Worm (Caenorhabditis elegans) whole organism, L3 larva: ENCODE results near the gene R07E5.4.

Experiments
- R02D3.7 ChIP-seq: fragments of 150-350 bp; optimal IDR thresholded peaks from 2 replicates; lab custom pipeline; 2014; ENCODE audit warnings: missing biosample characterization, missing genetic modification characterization
- aly-2 ChIP-seq: fragments of 150-350 bp; optimal IDR thresholded peaks from 2 replicates; lab custom pipeline; 2014; ENCODE audit warnings: missing biosample characterization, missing genetic modification characterization
- ama-1 ChIP-seq: fragments of 150-350 bp; optimal IDR thresholded peaks from 2 replicates; lab custom pipeline; 2018
- ceh-28 ChIP-seq: fragments of 150-350 bp; optimal IDR thresholded peaks from 2 replicates; lab custom pipeline; 2014; ENCODE audit warnings: missing biosample characterization, missing genetic modification reagents, missing genetic modification characterization
- ceh-82 ChIP-seq: fragments of 150-350 bp; optimal IDR thresholded peaks from 2 replicates; lab custom pipeline; 2014; ENCODE audit warnings: missing biosample characterization, missing genetic modification characterization
- ceh-9 ChIP-seq: sonication (generic microtip); optimal IDR thresholded peaks from 2 replicates; lab custom pipeline; 2018; ENCODE audit warnings: missing biosample characterization, missing genetic modification characterization
- daf-12 ChIP-seq: fragments of 150-350 bp; optimal IDR thresholded peaks from 2 replicates; lab custom pipeline; 2014; ENCODE audit warnings: missing biosample characterization, missing genetic modification reagents, missing genetic modification characterization
- elt-1 ChIP-seq: fragments of 150-350 bp; optimal IDR thresholded peaks from 2 replicates; lab custom pipeline; 2014; ENCODE audit warnings: missing biosample characterization, missing genetic modification characterization
- elt-2 ChIP-seq: sonication (generic microtip); optimal IDR thresholded peaks from 2 replicates; lab custom pipeline; 2016; ENCODE audit warnings: missing genetic modification reagents, mild to moderate bottlenecking, missing genetic modification characterization, missing compliant biosample characterization
- elt-3 ChIP-seq, 3 experiments: fragments of 150-350 bp in 1 of 3; sonication (generic microtip) in 2 of 3; optimal IDR thresholded peaks; 2 replicates in 2 of 3; 4 replicates in 1 of 3; lab custom pipeline; 2014 to 2017; ENCODE audit warnings: missing biosample characterization in 3 of 3, missing genetic modification characterization in 3 of 3
- fkh-10 ChIP-seq: sonication (generic microtip); optimal IDR thresholded peaks from 2 replicates; lab custom pipeline; 2017; ENCODE audit warnings: missing biosample characterization, missing genetic modification reagents, missing genetic modification characterization
- hmg-11 ChIP-seq: sonication (generic microtip); optimal IDR thresholded peaks from 2 replicates; lab custom pipeline; 2016; ENCODE audit warnings: missing genetic modification characterization, missing compliant biosample characterization
- jun-1 ChIP-seq: fragments of 150-350 bp; optimal IDR thresholded peaks from 2 replicates; lab custom pipeline; 2014; ENCODE audit warnings: missing biosample characterization, missing genetic modification reagents, missing genetic modification characterization
- lin-15B ChIP-seq: fragments of 150-350 bp; optimal IDR thresholded peaks from 2 replicates; lab custom pipeline; 2014; ENCODE audit warnings: missing biosample characterization, missing genetic modification characterization
- lsy-12 ChIP-seq: sonication (generic microtip); optimal IDR thresholded peaks from 2 replicates; lab custom pipeline; 2016; ENCODE audit warnings: mild to moderate bottlenecking, missing genetic modification characterization, missing compliant biosample characterization
- mdl-1 ChIP-seq: fragments of 150-350 bp; optimal IDR thresholded peaks from 2 replicates; lab custom pipeline; 2014; ENCODE audit warnings: missing biosample characterization, missing genetic modification characterization
- mml-1 ChIP-seq: fragments of 150-350 bp; sonication (generic microtip); optimal IDR thresholded peaks from 3 replicates; lab custom pipeline; 2014; ENCODE audit warnings: missing biosample characterization, missing genetic modification characterization
- nfya-1 ChIP-seq: sonication (generic microtip); optimal IDR thresholded peaks from 2 replicates; lab custom pipeline; 2017; ENCODE audit warnings: missing genetic modification characterization, mild to moderate bottlenecking, missing compliant biosample characterization, antibody characterized with exemption, moderate library complexity; ENCODE audit not compliant: insufficient read depth
- nhr-23 ChIP-seq: fragments of 150-350 bp; optimal IDR thresholded peaks from 2 replicates; lab custom pipeline; 2014; ENCODE audit warnings: missing biosample characterization, missing genetic modification reagents, missing genetic modification characterization
- nhr-237 ChIP-seq: fragments of 150-350 bp; optimal IDR thresholded peaks from 2 replicates; lab custom pipeline; 2014; ENCODE audit warnings: missing biosample characterization, missing genetic modification characterization
- nhr-25 ChIP-seq: sonication (generic microtip); optimal IDR thresholded peaks from 2 replicates; lab custom pipeline; 2017; ENCODE audit warnings: missing biosample characterization, missing genetic modification characterization
- nhr-43 ChIP-seq: sonication (generic microtip); optimal IDR thresholded peaks from 2 replicates; lab custom pipeline; 2016; ENCODE audit warnings: mild to moderate bottlenecking, missing genetic modification characterization, missing compliant biosample characterization; ENCODE audit not compliant: poor library complexity, severe bottlenecking
- nhr-67 ChIP-seq: fragments of 150-350 bp; optimal IDR thresholded peaks from 2 replicates; lab custom pipeline; 2014; ENCODE audit warnings: missing biosample characterization, missing genetic modification characterization
- nhr-76 ChIP-seq: fragments of 150-350 bp; sonication (generic microtip); optimal IDR thresholded peaks from 5 replicates; lab custom pipeline; 2014; ENCODE audit warnings: missing biosample characterization, missing genetic modification characterization
- nhr-77 ChIP-seq: fragments of 150-350 bp; optimal IDR thresholded peaks from 2 replicates; lab custom pipeline; 2014; ENCODE audit warnings: missing biosample characterization, missing genetic modification characterization
- pha-4 ChIP-seq: fragments of 150-350 bp; optimal IDR thresholded peaks from 2 replicates; lab custom pipeline; 2014; ENCODE audit warnings: missing biosample characterization, missing genetic modification reagents, missing genetic modification characterization
- sea-2 ChIP-seq: fragments of 150-350 bp; sonication (generic microtip); optimal IDR thresholded peaks from 4 replicates; lab custom pipeline; 2014; ENCODE audit warnings: missing biosample characterization, missing genetic modification reagents, missing genetic modification characterization
- skn-1 ChIP-seq: fragments of 150-350 bp; optimal IDR thresholded peaks from 2 replicates; lab custom pipeline; 2014; ENCODE audit warnings: missing biosample characterization, missing genetic modification characterization
- tbx-2 ChIP-seq: sonication (generic microtip); optimal IDR thresholded peaks from 2 replicates; lab custom pipeline; 2016; ENCODE audit warnings: mild to moderate bottlenecking, missing genetic modification characterization, missing compliant biosample characterization
- ztf-4 ChIP-seq: fragments of 150-350 bp; optimal IDR thresholded peaks from 2 replicates; lab custom pipeline; 2014; ENCODE audit warnings: missing biosample characterization, missing genetic modification characterization

R07E5.4 gene

ce11 chrIII:4369381-4369809 lies 25.2 kb upstream of the R07E5.4 start:
- TF ChIP-seq ceh-28 (tag; lab: Kevin White, UChicago) (peak; percentile 23), tbx-2 (tag; lab: Kevin White, UChicago) (peak; percentile 44), nhr-43 (tag; lab: Kevin White, UChicago) (peak; percentile 17), nfya-1 (tag; lab: Kevin White, UChicago) (peak; percentile 40), elt-2 (peak; percentile 34), nhr-25 (tag; lab: Kevin White, UChicago) (peak; percentile 49), hmg-11 (tag; lab: Kevin White, UChicago) (peak; percentile 83)
- TF ChIP-seq, all 47 proteins: peak for 7; not testable (repeated sequence) for 40

- TF ChIP-seq lin-15B (tag; lab: Kevin White, UChicago) (no peak), skn-1 (no peak), ama-1 (lab: Kevin White, UChicago) (no peak), ceh-82 (tag; lab: Kevin White, UChicago) (no peak), nhr-237 (tag; lab: Kevin White, UChicago) (no peak), fkh-10 (GFP tag; lab: Kevin White, UChicago) (no peak), elt-1 (tag; lab: Kevin White, UChicago) (no peak), jun-1 (tag; lab: Kevin White, UChicago) (no peak), mml-1 (tag; lab: Kevin White, UChicago) (no peak), nhr-23 (no peak), nhr-77 (tag; lab: Kevin White, UChicago) (no peak), tbx-2 (tag; lab: Kevin White, UChicago) (no peak), nhr-43 (tag; lab: Kevin White, UChicago) (no peak), nhr-67 (tag; lab: Kevin White, UChicago) (no peak), ceh-9 (tag; lab: Kevin White, UChicago) (no peak), aly-2 (tag; lab: Kevin White, UChicago) (no peak), ztf-4 (no peak), mdl-1 (no peak)
Observed at ce11 chrIII:4370585-4370984, 24.0 kb upstream of the R07E5.4 start, which contains the start of gene ckb-3. Gene ckb-3, plus strand, starts transcription at chrIII:4370885.

DNA sequence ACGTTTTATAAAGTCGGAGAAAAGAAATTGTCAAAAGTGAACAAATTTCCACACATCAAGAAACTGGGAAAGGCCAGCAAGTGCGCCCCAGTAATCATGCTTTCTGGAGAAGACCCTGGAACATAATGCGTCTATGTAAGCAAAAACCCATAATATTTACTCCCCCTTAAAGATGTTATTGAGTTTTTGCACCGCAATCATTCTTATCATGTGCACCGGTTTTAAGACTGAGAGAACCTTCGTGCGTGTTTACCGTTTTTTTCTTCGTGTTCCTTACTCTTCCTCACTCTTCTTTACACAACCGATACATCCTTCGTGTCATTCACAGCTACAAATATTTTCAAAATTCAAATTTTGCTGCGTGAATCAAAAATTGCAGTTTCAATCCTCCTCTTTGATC lies 21.7 kb upstream of the R07E5.4 start:
- TF ChIP-seq pha-4 (peak; percentile 24), R02D3.7 (tag; lab: Kevin White, UChicago) (no peak)

DNA sequence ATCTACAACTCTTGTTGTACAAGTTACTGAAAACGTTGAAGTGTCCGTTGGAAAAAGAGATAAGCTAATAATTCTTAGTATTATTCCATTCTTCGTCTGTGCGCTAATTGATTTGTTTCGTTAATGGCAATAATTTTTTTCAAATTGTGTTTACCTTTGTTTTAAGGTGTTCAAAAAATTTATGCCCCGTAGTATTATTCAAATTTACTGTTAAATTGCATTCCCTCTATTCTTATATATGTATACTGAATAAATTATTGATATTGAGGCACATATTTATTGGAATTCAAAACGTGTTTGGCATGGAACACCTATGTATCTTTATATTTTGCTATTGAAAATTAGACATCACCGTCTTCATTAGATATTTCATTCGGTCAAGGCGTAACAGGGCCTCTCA lies 19.7 kb upstream of the R07E5.4 start, which contains the start of gene pals-26:
Gene pals-26, plus strand, starts transcription at position 301 of the 400 bp plus-strand sequence.
- TF ChIP-seq nfya-1 (tag; lab: Kevin White, UChicago) (no peak), lin-15B (tag; lab: Kevin White, UChicago) (no peak), nhr-76 (tag; lab: Kevin White, UChicago) (no peak), sea-2 (GFP tag; lab: Kevin White, UChicago) (no peak)

DNA sequence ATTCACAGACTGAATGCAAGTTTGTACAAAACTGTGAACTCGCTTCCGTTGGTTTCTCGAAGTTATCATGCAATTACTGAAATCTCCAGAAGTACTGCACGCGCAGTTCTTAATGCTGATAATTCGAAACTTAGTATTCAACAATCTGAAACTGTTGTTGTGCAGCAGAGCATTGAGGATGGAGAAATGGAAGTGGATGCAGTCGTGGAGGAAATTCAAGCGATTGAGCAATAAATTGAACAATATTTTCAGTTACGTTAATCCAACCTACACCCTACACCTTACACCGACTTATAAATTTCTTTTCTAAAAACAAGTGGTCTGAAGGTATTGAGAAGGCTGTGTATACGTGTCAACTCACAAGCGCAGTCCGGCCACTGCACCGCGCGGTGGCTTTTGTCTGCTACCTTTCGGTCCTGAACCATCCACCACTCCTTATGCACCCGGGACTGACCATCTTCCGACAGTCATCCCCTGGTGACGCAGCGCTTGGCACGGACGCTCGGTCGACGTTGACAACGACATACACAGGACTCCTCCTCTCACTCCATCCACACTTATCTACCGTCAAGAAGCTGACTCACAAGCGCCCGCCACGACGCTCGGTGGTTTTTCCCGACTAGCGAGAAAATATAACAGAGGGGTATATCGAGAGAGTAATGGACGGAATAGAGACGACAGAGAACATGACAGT lies 15.8 kb upstream of the R07E5.4 start:
- peak; percentile 9 for TF ChIP-seq jun-1 (tag; lab: Kevin White, UChicago)
- TF ChIP-seq elt-2, result peak; percentile 40
- peak; percentile 49 for TF ChIP-seq nhr-77 (tag; lab: Kevin White, UChicago)
- peak; percentile 44 for TF ChIP-seq lsy-12 (tag; lab: Kevin White, UChicago)
- TF ChIP-seq nhr-25 (tag; lab: Kevin White, UChicago), result peak; percentile 67
- TF ChIP-seq nhr-43 (tag; lab: Kevin White, UChicago), result peak; percentile 54
- peak; percentile 54 for TF ChIP-seq nhr-23
- TF ChIP-seq ztf-4, result peak; percentile 63
- peak; percentile 29 for TF ChIP-seq tbx-2 (tag; lab: Kevin White, UChicago)
- TF ChIP-seq hmg-11 (tag; lab: Kevin White, UChicago), result peak; percentile 68
- TF ChIP-seq elt-3 (tag; optimal IDR thresholded peaks at IDR 0.05; lab: Kevin White, UChicago), result peak in 1 of 3 experiments; percentile 16
- peak; percentile 34 for TF ChIP-seq nfya-1 (tag; lab: Kevin White, UChicago)
- peak; percentile 29 for TF ChIP-seq pha-4

- TF ChIP-seq daf-12, result no peak
- no peak for TF ChIP-seq sea-2 (GFP tag; lab: Kevin White, UChicago)
Observed at ce11 chrIII:4379717-4380116, 14.9 kb upstream of the R07E5.4 start, which contains the start of gene B0284.3. Gene B0284.3, minus strand, starts transcription at chrIII:4379817.
